Worm (Caenorhabditis elegans): ENCODE results near the gene C15C8.7.
A peak's percentile ranks its signal among the peaks of the same experiment; 100 is the strongest.

The C15C8.7 gene

ce11 chrV:12706511-12706910 is 38.3 kb downstream of the C15C8.7 start:
- TF ChIP-seq ceh-39 (tag; optimal IDR thresholded peaks at IDR 0.05) (no peak), ces-1 (GFP tag; optimal IDR thresholded peaks at IDR 0.05) (no peak), mls-2 (tag; optimal IDR thresholded peaks at IDR 0.05) (no peak)

- no peak for TF ChIP-seq elt-3 (tag; optimal IDR thresholded peaks at IDR 0.05)
- no peak for TF ChIP-seq nhr-12 (tag; optimal IDR thresholded peaks at IDR 0.05)
- no peak for TF ChIP-seq cnd-1 (tag; optimal IDR thresholded peaks at IDR 0.05)
- TF ChIP-seq mls-2 (tag; optimal IDR thresholded peaks at IDR 0.05): no peak
- no peak for TF ChIP-seq pha-4 (tag; optimal IDR thresholded peaks at IDR 0.05)
- TF ChIP-seq nhr-237 (tag; optimal IDR thresholded peaks at IDR 0.05): no peak
- TF ChIP-seq ces-1 (GFP tag; optimal IDR thresholded peaks at IDR 0.05): no peak
- TF ChIP-seq nhr-28 (tag; optimal IDR thresholded peaks at IDR 0.05): no peak
- no peak for TF ChIP-seq blmp-1 (tag; optimal IDR thresholded peaks at IDR 0.05)
- no peak for TF ChIP-seq hlh-1 (tag; optimal IDR thresholded peaks at IDR 0.05)
- no peak for TF ChIP-seq bed-3 (GFP tag; optimal IDR thresholded peaks at IDR 0.05)
- TF ChIP-seq unc-39 (tag; optimal IDR thresholded peaks at IDR 0.05): no peak
- TF ChIP-seq lsy-2 (tag; optimal IDR thresholded peaks at IDR 0.05): no peak
- TF ChIP-seq mep-1 (tag; optimal IDR thresholded peaks at IDR 0.05): no peak
- no peak for TF ChIP-seq sptf-1 (tag; optimal IDR thresholded peaks at IDR 0.05)
- no peak for TF ChIP-seq flh-1 (GFP tag; optimal IDR thresholded peaks at IDR 0.05)
- no peak for TF ChIP-seq unc-62 (GFP tag; optimal IDR thresholded peaks at IDR 0.05)
Measured at ce11 chrV:12704077-12704476, 40.8 kb downstream of the C15C8.7 start, which contains the start of gene R11D1.1. TSS of gene R11D1.1 (plus strand) at chrV:12704377.

- no peak for TF ChIP-seq elt-1 (tag; optimal IDR thresholded peaks at IDR 0.05; ENCODE audit: borderline replicate concordance, insufficient read depth)
- TF ChIP-seq ztf-11 (tag; optimal IDR thresholded peaks at IDR 0.05): no peak
- TF ChIP-seq flh-1 (GFP tag; optimal IDR thresholded peaks at IDR 0.05): no peak
- no peak for TF ChIP-seq tbx-8 (GFP tag; optimal IDR thresholded peaks at IDR 0.05)
- no peak for TF ChIP-seq mab-5 (tag; optimal IDR thresholded peaks at IDR 0.05)
- no peak for TF ChIP-seq cnd-1 (tag; optimal IDR thresholded peaks at IDR 0.05)
- peak; percentile 63 for TF ChIP-seq ces-1 (GFP tag; optimal IDR thresholded peaks at IDR 0.05)
- no peak for TF ChIP-seq elt-3 (tag; optimal IDR thresholded peaks at IDR 0.05)
Measured at ce11 chrV:12701613-12702012, 43.2 kb downstream of the C15C8.7 start.

ce11 chrV:12697364-12697901 is 47.4 kb downstream of the C15C8.7 start, which contains the start of gene istr-1:
TSS of gene istr-1 (plus strand) at chrV:12697858.
- TF ChIP-seq unc-62 (GFP tag; optimal IDR thresholded peaks at IDR 0.05) (no peak), unc-120 (tag; optimal IDR thresholded peaks at IDR 0.05; ENCODE audit: poor library complexity, severe bottlenecking) (peak; percentile 73)

- no peak for TF ChIP-seq elt-3 (tag; optimal IDR thresholded peaks at IDR 0.05)
- TF ChIP-seq ztf-11 (tag; optimal IDR thresholded peaks at IDR 0.05): no peak
- TF ChIP-seq nhr-237 (tag; optimal IDR thresholded peaks at IDR 0.05): no peak
- TF ChIP-seq bed-3 (GFP tag; optimal IDR thresholded peaks at IDR 0.05): no peak
- no peak for TF ChIP-seq nhr-2 (tag; optimal IDR thresholded peaks at IDR 0.05)
Measured at ce11 chrV:12696790-12697189, 48.1 kb downstream of the C15C8.7 start.

ce11 chrV:12695968-12696367 is 48.9 kb downstream of the C15C8.7 start, which contains the start of gene K10C8.4:
TSS of gene K10C8.4 (plus strand) at chrV:12696268.
- TF ChIP-seq sem-2 (GFP tag; optimal IDR thresholded peaks at IDR 0.05): no peak
- TF ChIP-seq nhr-28 (tag; optimal IDR thresholded peaks at IDR 0.05): no peak
- no peak for TF ChIP-seq snpc-4 (tag; optimal IDR thresholded peaks at IDR 0.05)
- TF ChIP-seq nhr-76 (tag; optimal IDR thresholded peaks at IDR 0.05): no peak
- TF ChIP-seq bed-3 (GFP tag; optimal IDR thresholded peaks at IDR 0.05): no peak
- TF ChIP-seq lsy-2 (tag; optimal IDR thresholded peaks at IDR 0.05): no peak
- no peak for TF ChIP-seq nhr-237 (tag; optimal IDR thresholded peaks at IDR 0.05)
- TF ChIP-seq flh-1 (GFP tag; optimal IDR thresholded peaks at IDR 0.05): no peak

ce11 chrV:12695155-12695554 is 49.7 kb downstream of the C15C8.7 start, which contains the start of gene parn-1:
TSS of gene parn-1 (minus strand) at chrV:12695255.
- no peak for TF ChIP-seq mls-2 (tag; optimal IDR thresholded peaks at IDR 0.05)
- TF ChIP-seq nhr-237 (tag; optimal IDR thresholded peaks at IDR 0.05): no peak
- no peak for TF ChIP-seq sptf-1 (tag; optimal IDR thresholded peaks at IDR 0.05)
- TF ChIP-seq ham-2 (GFP tag; optimal IDR thresholded peaks at IDR 0.05): no peak
- TF ChIP-seq unc-120 (tag; optimal IDR thresholded peaks at IDR 0.05; ENCODE audit: poor library complexity, severe bottlenecking): no peak
- TF ChIP-seq ceh-39 (tag; optimal IDR thresholded peaks at IDR 0.05): no peak
- no peak for TF ChIP-seq nhr-12 (tag; optimal IDR thresholded peaks at IDR 0.05)
- no peak for TF ChIP-seq blmp-1 (tag; optimal IDR thresholded peaks at IDR 0.05)
- no peak for TF ChIP-seq ces-1 (GFP tag; optimal IDR thresholded peaks at IDR 0.05)
- TF ChIP-seq elt-1 (tag; optimal IDR thresholded peaks at IDR 0.05; ENCODE audit: borderline replicate concordance, insufficient read depth): no peak
- TF ChIP-seq ceh-43 (GFP tag; optimal IDR thresholded peaks at IDR 0.05): no peak
- TF ChIP-seq ztf-11 (tag; optimal IDR thresholded peaks at IDR 0.05): no peak
- no peak for TF ChIP-seq unc-39 (tag; optimal IDR thresholded peaks at IDR 0.05)
- TF ChIP-seq unc-62 (GFP tag; optimal IDR thresholded peaks at IDR 0.05): no peak
- no peak for TF ChIP-seq nhr-28 (tag; optimal IDR thresholded peaks at IDR 0.05)
- no peak for TF ChIP-seq tbx-8 (GFP tag; optimal IDR thresholded peaks at IDR 0.05)
- TF ChIP-seq bed-3 (GFP tag; optimal IDR thresholded peaks at IDR 0.05): no peak
- no peak for TF ChIP-seq cnd-1 (tag; optimal IDR thresholded peaks at IDR 0.05)
